Worm (Caenorhabditis elegans): ENCODE results near the gene T02E9.6.
"Not testable (repeated sequence)": the region's sequence is repeated elsewhere in the genome, so short reads cannot be mapped to it uniquely, and the experiment has no call there.

Gene T02E9.6

DNA sequence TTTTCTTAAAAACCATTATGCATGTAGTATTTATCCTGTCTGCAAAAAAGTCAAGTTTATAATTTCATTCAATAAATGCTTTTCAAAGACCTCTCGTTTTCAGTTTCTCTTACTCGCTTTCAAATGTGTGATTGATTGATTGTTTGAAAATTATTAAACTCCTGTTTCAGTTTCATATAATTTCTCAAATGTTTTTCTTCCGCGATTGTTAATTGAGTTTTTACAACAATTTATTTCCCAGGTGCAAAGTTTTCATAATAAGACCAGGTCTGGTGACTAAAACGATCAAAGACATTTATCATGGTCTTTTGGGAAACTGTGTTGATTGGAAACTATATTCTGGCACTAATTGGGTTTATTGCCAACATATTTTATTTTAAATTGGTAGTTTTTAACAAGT lies 39.7 kb downstream of the T02E9.6 start, which contains the start of gene T03F7.6:
Gene T03F7.6 (plus strand): TSS at position 301 of the 400 bp plus-strand sequence.
- TF ChIP-seq ztf-11 (tag; optimal IDR thresholded peaks at IDR 0.05) (no peak), lin-29 (GFP tag; IDR thresholded peaks at IDR 0.05) (no peak), cey-2 (tag; optimal IDR thresholded peaks at IDR 0.05; ENCODE audit: borderline replicate concordance, insufficient read depth) (no peak), D1046.2 (GFP tag; IDR thresholded peaks at IDR 0.05) (no peak), hlh-11 (tag; optimal IDR thresholded peaks at IDR 0.05) (no peak), mdl-1 (tag; optimal IDR thresholded peaks at IDR 0.05) (no peak), lsy-2 (tag; optimal IDR thresholded peaks at IDR 0.05) (no peak), skn-1 (tag; optimal IDR thresholded peaks at IDR 0.05) (no peak), F26F4.8 (GFP tag; conservative IDR thresholded peaks at IDR 0.05) (no peak), saeg-2 (GFP tag; IDR thresholded peaks at IDR 0.05) (no peak), sdz-12 (GFP tag; optimal IDR thresholded peaks at IDR 0.05) (no peak), F44E2.7 (GFP tag; IDR thresholded peaks at IDR 0.05) (no peak)

DNA sequence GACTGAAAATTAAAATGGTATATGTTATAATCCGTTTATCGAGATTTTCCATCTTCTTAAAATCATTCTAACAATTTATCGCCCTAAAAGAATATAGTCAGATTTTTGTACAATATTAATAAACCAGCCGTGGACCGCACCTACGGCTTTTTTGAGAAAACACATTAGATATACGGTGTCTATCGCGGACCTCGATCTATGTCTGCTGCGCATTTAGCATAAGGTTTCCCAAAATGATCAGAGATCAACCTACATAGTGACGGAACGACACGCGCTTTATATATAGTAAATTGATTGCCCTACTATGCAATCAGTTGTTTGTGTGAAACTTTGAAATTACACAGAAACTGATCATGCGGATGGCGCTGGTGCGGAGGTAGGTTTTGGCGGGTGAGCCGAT lies 41.4 kb downstream of the T02E9.6 start:
- TF ChIP-seq vab-7 (GFP tag; IDR thresholded peaks at IDR 0.05) (no peak), lim-7 (GFP tag; IDR thresholded peaks at IDR 0.05) (no peak), zfp-3 (GFP tag; conservative IDR thresholded peaks at IDR 0.05) (no peak)

DNA sequence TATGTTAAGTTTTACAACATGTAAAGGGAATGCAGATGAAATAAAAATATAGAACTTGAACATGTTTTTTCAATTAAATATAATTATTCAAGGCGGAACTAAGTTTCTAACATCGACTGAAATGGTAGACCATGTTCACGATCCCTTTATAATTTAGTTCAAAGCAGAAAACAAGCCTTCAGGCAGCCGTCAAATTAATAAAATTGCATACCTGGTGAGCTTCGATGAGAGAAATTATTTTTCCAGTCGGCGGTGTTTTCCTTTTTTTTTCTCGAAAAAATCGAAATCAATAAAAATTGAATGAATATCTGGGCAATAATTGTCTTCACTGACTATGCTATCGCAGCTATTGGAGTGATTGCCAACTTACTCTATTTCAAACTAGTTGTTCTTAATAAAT lies 43.2 kb downstream of the T02E9.6 start, which contains the start of gene C03E10.1:
Gene C03E10.1 (plus strand): TSS at position 301 of the 400 bp plus-strand sequence.
- TF ChIP-seq lin-1 (GFP tag; IDR thresholded peaks at IDR 0.05) (no peak), lin-15B (tag; optimal IDR thresholded peaks at IDR 0.05) (no peak), F26F4.8 (GFP tag; conservative IDR thresholded peaks at IDR 0.05) (no peak), php-3 (GFP tag; IDR thresholded peaks at IDR 0.05) (no peak), lsy-2 (tag; optimal IDR thresholded peaks at IDR 0.05) (no peak), lin-38 (GFP tag; IDR thresholded peaks at IDR 0.05) (no peak), hlh-11 (tag; optimal IDR thresholded peaks at IDR 0.05) (no peak), nhr-48 (tag; optimal IDR thresholded peaks at IDR 0.05) (no peak), daf-12 (tag; optimal IDR thresholded peaks at IDR 0.05) (no peak), Y105C5A.15 (GFP tag; IDR thresholded peaks at IDR 0.05) (no peak), mes-2 (tag; optimal IDR thresholded peaks at IDR 0.05; ENCODE audit: poor library complexity, severe bottlenecking) (no peak), ceh-20 (GFP tag; IDR thresholded peaks at IDR 0.05) (no peak), sdz-12 (GFP tag; optimal IDR thresholded peaks at IDR 0.05) (no peak), hif-1 (tag; optimal IDR thresholded peaks at IDR 0.05) (no peak), fkh-10 (GFP tag; optimal IDR thresholded peaks at IDR 0.05) (no peak), saeg-2 (GFP tag; IDR thresholded peaks at IDR 0.05) (no peak), nhr-76 (tag; optimal IDR thresholded peaks at IDR 0.05) (no peak), ZK546.5 (tag; optimal IDR thresholded peaks at IDR 0.05) (no peak)

DNA sequence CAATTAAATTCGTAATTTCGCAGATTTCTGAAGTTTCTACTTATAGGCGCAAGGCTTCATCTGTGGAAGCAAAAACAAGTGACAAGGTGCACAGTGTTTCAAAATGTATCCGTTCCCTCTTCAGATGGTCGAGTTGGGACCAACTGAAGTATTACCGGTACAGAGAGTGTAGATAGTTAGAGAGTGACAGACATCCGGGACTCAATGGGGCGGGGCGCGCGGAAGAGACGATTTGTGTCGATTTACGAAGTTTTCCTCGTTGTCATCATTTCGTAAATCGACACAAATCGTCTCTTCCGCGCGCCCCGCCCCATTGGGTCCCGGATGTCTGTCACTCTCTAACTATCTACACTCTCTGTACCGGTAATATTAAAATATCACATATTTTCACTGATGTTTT lies 48.0 kb downstream of the T02E9.6 start, which contains the start of gene C03E10.3:
Gene C03E10.3 (plus strand): TSS at position 301 of the 400 bp plus-strand sequence.
- not testable (repeated sequence) for TF ChIP-seq egl-27 (tag; optimal IDR thresholded peaks at IDR 0.05); aha-1 (tag); arid-1 (GFP tag; conservative IDR thresholded peaks at IDR 0.05)

Data from whole organism, L4 larva.